Fruit fly (Drosophila melanogaster) whole organism, embryonic: Measurements from ENCODE around the gene CG7963.

Experiments used
- Abd-B ChIP-seq: fragments of 200-800 bp; sonication (Bioruptor generic); optimal IDR thresholded peaks from 2 replicates; lab custom pipeline; 2018; ENCODE audit warnings: missing biosample characterization, mild to moderate bottlenecking, missing genetic modification characterization, moderate library complexity
- Bdp1 ChIP-seq: fragments of 200-800 bp; sonication (Bioruptor generic); optimal IDR thresholded peaks from 3 replicates; lab custom pipeline; 2016; ENCODE audit warnings: missing biosample characterization, missing genetic modification characterization
- CG12391 ChIP-seq: fragments of 200-800 bp; sonication (Bioruptor generic); optimal IDR thresholded peaks from 3 replicates; lab custom pipeline; 2018; ENCODE audit warnings: missing biosample characterization, mild to moderate bottlenecking, missing genetic modification characterization, moderate library complexity
- CG13123 ChIP-seq: fragments of 200-800 bp; sonication (Bioruptor generic); optimal IDR thresholded peaks from 2 replicates; lab custom pipeline; 2016; ENCODE audit warnings: missing biosample characterization, missing genetic modification characterization
- CG15696 ChIP-seq: fragments of 200-800 bp; sonication (Bioruptor generic); optimal IDR thresholded peaks from 2 replicates; lab custom pipeline; 2019; ENCODE audit warnings: missing biosample characterization, mild to moderate bottlenecking, missing genetic modification characterization, moderate library complexity
- CG16779 ChIP-seq: fragments of 200-800 bp; sonication (Bioruptor generic); IDR thresholded peaks from 2 replicates; pipeline ENCODE4 v1.3.6; 2022; ENCODE audit warnings: missing biosample characterization, missing genetic modification characterization
- CG17186 ChIP-seq: fragments of 200-800 bp; sonication (Bioruptor generic); optimal IDR thresholded peaks from 3 replicates; lab custom pipeline; 2017; ENCODE audit warnings: missing biosample characterization, missing genetic modification reagents, missing genetic modification characterization
- CG17328 ChIP-seq: fragments of 200-800 bp; sonication (Bioruptor generic); IDR thresholded peaks from 2 replicates; pipeline ENCODE4 v1.3.6; 2022; ENCODE audit warnings: missing biosample characterization, missing genetic modification characterization
- CG2678 ChIP-seq: fragments of 200-800 bp; sonication (Bioruptor generic); optimal IDR thresholded peaks from 3 replicates; lab custom pipeline; 2019; ENCODE audit warnings: missing biosample characterization, mild to moderate bottlenecking, missing genetic modification characterization, moderate library complexity
- CG2889 ChIP-seq: fragments of 200-800 bp; sonication (Bioruptor generic); IDR thresholded peaks from 3 replicates; pipeline ENCODE4 v1.3.6; 2022; ENCODE audit warnings: missing biosample characterization, missing genetic modification characterization
- CG30431 ChIP-seq: fragments of 200-800 bp; sonication (Bioruptor generic); optimal IDR thresholded peaks from 2 replicates; lab custom pipeline; 2017; ENCODE audit warnings: missing biosample characterization, missing genetic modification characterization
- CG34422 ChIP-seq: fragments of 200-800 bp; sonication (Bioruptor generic); IDR thresholded peaks from 3 replicates; pipeline ENCODE4 v1.3.6; 2022; ENCODE audit warnings: missing biosample characterization, missing genetic modification characterization
- CG4360 ChIP-seq: fragments of 200-800 bp; sonication (Bioruptor generic); IDR thresholded peaks from 2 replicates; pipeline ENCODE4 v1.3.6; 2022; ENCODE audit warnings: missing biosample characterization, missing genetic modification characterization
- CG43689 ChIP-seq: fragments of 200-800 bp; sonication (Bioruptor generic); IDR thresholded peaks from 2 replicates; pipeline ENCODE4 v1.3.6; 2022; ENCODE audit warnings: missing biosample characterization, missing genetic modification characterization
- CG5180 ChIP-seq: fragments of 200-800 bp; sonication (Bioruptor generic); optimal IDR thresholded peaks from 3 replicates; lab custom pipeline; 2017; ENCODE audit warnings: missing biosample characterization, missing genetic modification characterization, mild to moderate bottlenecking, moderate library complexity, missing genetic modification reagents
- CG6175 ChIP-seq: fragments of 200-800 bp; sonication (Bioruptor generic); IDR thresholded peaks from 3 replicates; pipeline ENCODE4 v1.3.6; 2022; ENCODE audit warnings: missing biosample characterization, missing genetic modification characterization
- CG6254 ChIP-seq: fragments of 200-800 bp; sonication (Bioruptor generic); optimal IDR thresholded peaks from 3 replicates; lab custom pipeline; 2017; ENCODE audit warnings: mild to moderate bottlenecking, missing biosample characterization, missing genetic modification reagents, missing genetic modification characterization
- CG6854 ChIP-seq: fragments of 200-800 bp; sonication (Bioruptor generic); optimal IDR thresholded peaks from 3 replicates; lab custom pipeline; 2017; ENCODE audit warnings: missing biosample characterization, mild to moderate bottlenecking, missing genetic modification characterization
- CG7963 ChIP-seq: fragments of 200-800 bp; sonication (Bioruptor generic); IDR thresholded peaks from 3 replicates; pipeline ENCODE4 v1.3.6; 2022; ENCODE audit warnings: missing biosample characterization, missing genetic modification characterization; ENCODE audit not compliant: partially characterized antibody
- CG8281 ChIP-seq: fragments of 200-800 bp; sonication (Bioruptor generic); optimal IDR thresholded peaks from 2 replicates; lab custom pipeline; 2018; ENCODE audit warnings: missing biosample characterization, mild to moderate bottlenecking, missing genetic modification characterization, moderate library complexity
- GATAe ChIP-seq: fragments of 200-800 bp; sonication (Bioruptor generic); conservative IDR thresholded peaks from 2 replicates; pipeline ENCODE4 v1.3.6; 2022; ENCODE audit warnings: missing biosample characterization, missing genetic modification characterization
- HHEX ChIP-seq: fragments of 200-800 bp; sonication (Bioruptor generic); optimal IDR thresholded peaks from 3 replicates; lab custom pipeline; 2017; ENCODE audit warnings: missing biosample characterization, mild to moderate bottlenecking, missing genetic modification characterization, missing genetic modification reagents
- Meics ChIP-seq: fragments of 200-800 bp; sonication (Bioruptor generic); optimal IDR thresholded peaks from 2 replicates; lab custom pipeline; 2017; ENCODE audit warnings: missing biosample characterization, mild to moderate bottlenecking, missing genetic modification characterization
- Mes4 ChIP-seq: fragments of 200-800 bp; sonication (Bioruptor generic); optimal IDR thresholded peaks from 2 replicates; lab custom pipeline; 2016; ENCODE audit warnings: missing biosample characterization, missing genetic modification characterization
- Neu2 ChIP-seq: fragments of 200-800 bp; sonication (Bioruptor generic); optimal IDR thresholded peaks from 3 replicates; lab custom pipeline; 2016; ENCODE audit warnings: missing biosample characterization, missing genetic modification characterization, borderline replicate concordance
- Rfx ChIP-seq: fragments of 200-800 bp; sonication (Bioruptor generic); IDR thresholded peaks from 2 replicates; pipeline ENCODE4 v1.3.6; 2022; ENCODE audit warnings: missing biosample characterization, missing genetic modification characterization
- Sin3A ChIP-seq: fragments of >200 bp; optimal IDR thresholded peaks from 2 replicates; lab custom pipeline; 2018
- Six4 ChIP-seq: fragments of 200-800 bp; sonication (Bioruptor generic); optimal IDR thresholded peaks from 2 replicates; lab custom pipeline; 2016; ENCODE audit warnings: missing biosample characterization, missing genetic modification characterization
- Sox102F ChIP-seq: fragments of 200-800 bp; sonication (Bioruptor generic); optimal IDR thresholded peaks from 2 replicates; lab custom pipeline; 2018; ENCODE audit warnings: missing biosample characterization, mild to moderate bottlenecking, missing genetic modification characterization, moderate library complexity
- ab ChIP-seq: fragments of 200-800 bp; sonication (Bioruptor generic); optimal IDR thresholded peaks from 2 replicates; lab custom pipeline; 2016; ENCODE audit warnings: missing biosample characterization, missing genetic modification characterization
- abd-A ChIP-seq: fragments of 200-800 bp; sonication (Bioruptor generic); optimal IDR thresholded peaks from 3 replicates; lab custom pipeline; 2019; ENCODE audit warnings: missing biosample characterization, mild to moderate bottlenecking, missing genetic modification characterization, moderate library complexity
- ase ChIP-seq: fragments of 200-800 bp; sonication (Bioruptor generic); IDR thresholded peaks from 3 replicates; pipeline ENCODE4 v1.3.6; 2022; ENCODE audit warnings: missing biosample characterization, missing genetic modification characterization
- bbx ChIP-seq: fragments of 200-800 bp; sonication (Bioruptor generic); IDR thresholded peaks from 2 replicates; pipeline ENCODE4 v1.3.6; 2022; ENCODE audit warnings: missing biosample characterization, missing genetic modification characterization; ENCODE audit not compliant: partially characterized antibody
- ci ChIP-seq: fragments of 200-800 bp; sonication (Bioruptor generic); IDR thresholded peaks from 3 replicates; pipeline ENCODE4 v1.3.6; 2022; ENCODE audit warnings: missing biosample characterization, missing genetic modification characterization
- dysf ChIP-seq: fragments of 200-800 bp; sonication (Bioruptor generic); IDR thresholded peaks from 3 replicates; pipeline ENCODE4 v1.3.6; 2022; ENCODE audit warnings: missing biosample characterization, missing genetic modification characterization
- ewg ChIP-seq: fragments of 200-800 bp; sonication (Bioruptor generic); optimal IDR thresholded peaks from 3 replicates; lab custom pipeline; 2017; ENCODE audit warnings: mild to moderate bottlenecking, missing biosample characterization, missing genetic modification reagents, missing genetic modification characterization
- hb ChIP-seq: fragments of 200-800 bp; sonication (Bioruptor generic); IDR thresholded peaks from 3 replicates; pipeline ENCODE4 v1.3.6; 2022; ENCODE audit warnings: missing biosample characterization, missing genetic modification characterization; ENCODE audit not compliant: partially characterized antibody
- ind ChIP-seq: fragments of 200-800 bp; sonication (Bioruptor generic); optimal IDR thresholded peaks from 3 replicates; lab custom pipeline; 2016; ENCODE audit warnings: missing biosample characterization, missing genetic modification characterization
- jing ChIP-seq: fragments of 200-800 bp; sonication (Bioruptor generic); optimal IDR thresholded peaks from 2 replicates; lab custom pipeline; 2018; ENCODE audit warnings: missing biosample characterization, mild to moderate bottlenecking, missing genetic modification characterization
- kah ChIP-seq: fragments of 200-800 bp; sonication (Bioruptor generic); optimal IDR thresholded peaks from 2 replicates; lab custom pipeline; 2018; ENCODE audit warnings: missing biosample characterization, mild to moderate bottlenecking, missing genetic modification characterization
- knrl ChIP-seq: fragments of 200-800 bp; sonication (Bioruptor generic); IDR thresholded peaks from 3 replicates; pipeline ENCODE4 v1.3.6; 2022; ENCODE audit warnings: missing biosample characterization, missing genetic modification characterization; ENCODE audit not compliant: partially characterized antibody
- luna ChIP-seq: fragments of 200-800 bp; sonication (Bioruptor generic); optimal IDR thresholded peaks from 2 replicates; lab custom pipeline; 2016; ENCODE audit warnings: missing biosample characterization, missing genetic modification characterization
- nerfin-2 ChIP-seq: fragments of 200-800 bp; sonication (Bioruptor generic); IDR thresholded peaks from 2 replicates; pipeline ENCODE4 v1.3.6; 2022; ENCODE audit warnings: missing biosample characterization, missing genetic modification characterization; ENCODE audit not compliant: partially characterized antibody
- onecut ChIP-seq: fragments of 200-800 bp; sonication (Bioruptor generic); IDR thresholded peaks from 2 replicates; pipeline ENCODE4 v1.3.6; 2022; ENCODE audit warnings: missing biosample characterization, missing genetic modification characterization
- pb ChIP-seq: fragments of 200-800 bp; sonication (Bioruptor generic); optimal IDR thresholded peaks from 3 replicates; lab custom pipeline; 2016; ENCODE audit warnings: missing biosample characterization, missing genetic modification characterization
- pfk ChIP-seq: fragments of 200-800 bp; sonication (Bioruptor generic); optimal IDR thresholded peaks from 2 replicates; lab custom pipeline; 2018; ENCODE audit warnings: missing biosample characterization, mild to moderate bottlenecking, missing genetic modification characterization, moderate library complexity
- psq ChIP-seq: fragments of 200-800 bp; sonication (Bioruptor generic); optimal IDR thresholded peaks from 2 replicates; lab custom pipeline; 2017; ENCODE audit warnings: missing biosample characterization, missing genetic modification characterization
- sisA ChIP-seq: fragments of 200-800 bp; sonication (Bioruptor generic); IDR thresholded peaks from 2 replicates; pipeline ENCODE4 v1.3.6; 2022; ENCODE audit warnings: missing biosample characterization, missing genetic modification characterization
- stc ChIP-seq: fragments of 200-800 bp; sonication (Bioruptor generic); IDR thresholded peaks from 2 replicates; pipeline ENCODE4 v1.3.6; 2022; ENCODE audit warnings: missing biosample characterization, missing genetic modification characterization
- wdn ChIP-seq: fragments of 200-800 bp; sonication (Bioruptor generic); IDR thresholded peaks from 2 replicates; pipeline ENCODE4 v1.3.6; 2022; ENCODE audit warnings: missing biosample characterization, missing genetic modification characterization
- zen2 ChIP-seq: fragments of 200-800 bp; sonication (Bioruptor generic); IDR thresholded peaks from 3 replicates; pipeline ENCODE4 v1.3.6; 2022; ENCODE audit warnings: missing biosample characterization, missing genetic modification characterization; ENCODE audit not compliant: partially characterized antibody

CG7963 gene

dm6 chr3R:8362259-8362876, at the start of gene CG7963, which contains the start of gene Veneno (continued):
- TF ChIP-seq GATAe (no peak), stc (GFP tag; lab: Robert Waterston, UW) (no peak), pb (GFP tag; lab: Kevin White, UChicago) (no peak), nerfin-2 (GFP tag; lab: Robert Waterston, UW) (no peak), bbx (peak; percentile 29; the same call in 1 of the 2 replicates), CG5180 (GFP tag; lab: Kevin White, UChicago) (no peak), Abd-B (GFP tag; lab: Kevin White, UChicago) (peak; percentile 37), zen2 (GFP tag; lab: Robert Waterston, UW) (no peak), CG12391 (tag; lab: Kevin White, UChicago) (peak; percentile 67), abd-A (tag; lab: Kevin White, UChicago) (no peak), CG2678 (tag; lab: Kevin White, UChicago) (no peak), sisA (GFP tag; lab: Robert Waterston, UW) (no peak), hb (GFP tag; lab: Robert Waterston, UW) (no peak), dysf (GFP tag; lab: Robert Waterston, UW) (no peak), CG17186 (GFP tag; lab: Kevin White, UChicago) (no peak), knrl (0 out of 3 replicates have a peak, but pooled peaks have one; percentile 40), kah (GFP tag; lab: Kevin White, UChicago) (no peak), CG7963 (GFP tag; lab: Robert Waterston, UW) (no peak), CG34422 (no peak), CG8281 (tag; lab: Kevin White, UChicago) (no peak), CG6854 (GFP tag; lab: Kevin White, UChicago) (no peak), CG17328 (GFP tag; lab: Robert Waterston, UW) (no peak), ind (no peak), CG2889 (GFP tag; lab: Robert Waterston, UW) (no peak), ci (GFP tag; lab: Robert Waterston, UW) (no peak), Rfx (GFP tag; lab: Robert Waterston, UW) (peak; percentile 47), Meics (GFP tag; lab: Kevin White, UChicago) (peak; percentile 27), Six4 (no peak), luna (GFP tag; lab: Kevin White, UChicago) (no peak), pfk (GFP tag; lab: Kevin White, UChicago) (no peak), wdn (GFP tag; lab: Robert Waterston, UW) (no peak), HHEX (GFP tag; lab: Kevin White, UChicago) (no peak), Sox102F (GFP tag; lab: Kevin White, UChicago) (peak; percentile 47), Neu2 (GFP tag; lab: Kevin White, UChicago) (no peak), CG15696 (tag; lab: Kevin White, UChicago) (peak; percentile 20), CG30431 (GFP tag; lab: Kevin White, UChicago) (no peak), CG43689 (GFP tag; lab: Robert Waterston, UW) (no peak), CG4360 (GFP tag; lab: Robert Waterston, UW) (no peak), CG6175 (GFP tag; lab: Robert Waterston, UW) (no peak), ab (GFP tag; lab: Kevin White, UChicago) (no peak), Mes4 (GFP tag; lab: Kevin White, UChicago) (no peak), ewg (GFP tag; lab: Kevin White, UChicago) (peak; percentile 86), CG13123 (GFP tag; lab: Kevin White, UChicago) (no peak), Bdp1 (GFP tag; lab: Kevin White, UChicago) (no peak), CG6254 (no peak), psq (GFP tag; lab: Kevin White, UChicago) (no peak), CG16779 (no peak), ase (no peak), onecut (GFP tag; lab: Robert Waterston, UW) (no peak), jing (GFP tag; lab: Kevin White, UChicago) (no peak), Sin3A (no peak)
